Fruit fly (Drosophila melanogaster) whole organism, embryonic: ENCODE results near the gene Fife.

Source experiments
- Abd-B ChIP-seq: fragments of 200-800 bp; sonication (Bioruptor generic); optimal IDR thresholded peaks from 2 replicates; lab custom pipeline; 2018; ENCODE audit warnings: missing biosample characterization, mild to moderate bottlenecking, missing genetic modification characterization, moderate library complexity
- B-H1 ChIP-seq: fragments of 200-800 bp; sonication (Bioruptor generic); IDR thresholded peaks from 3 replicates; pipeline ENCODE4 v1.3.6; 2022; ENCODE audit warnings: missing biosample characterization, missing genetic modification characterization
- BEAF-32 ChIP-seq: fragments of 200-800 bp; sonication (Bioruptor generic); optimal IDR thresholded peaks from 3 replicates; lab custom pipeline; 2017; ENCODE audit warnings: missing biosample characterization, missing genetic modification characterization, mild to moderate bottlenecking, moderate library complexity, missing genetic modification reagents
- CG10321 ChIP-seq: fragments of 200-800 bp; sonication (Bioruptor generic); IDR thresholded peaks from 2 replicates; pipeline ENCODE4 v1.3.6; 2022; ENCODE audit warnings: missing biosample characterization, missing genetic modification characterization
- CG10959 ChIP-seq: fragments of 200-800 bp; sonication (Bioruptor generic); IDR thresholded peaks from 2 replicates; pipeline ENCODE4 v1.3.6; 2022; ENCODE audit warnings: missing biosample characterization, missing genetic modification characterization
- CG10979 ChIP-seq: fragments of 200-800 bp; sonication (Bioruptor generic); optimal IDR thresholded peaks from 2 replicates; lab custom pipeline; 2018; ENCODE audit warnings: missing biosample characterization, mild to moderate bottlenecking, missing genetic modification characterization, moderate library complexity
- CG11695 ChIP-seq: fragments of 200-800 bp; sonication (Bioruptor generic); IDR thresholded peaks from 3 replicates; pipeline ENCODE4 v1.3.6; 2022; ENCODE audit warnings: missing biosample characterization, missing genetic modification characterization
- CG12104 ChIP-seq: fragments of 200-800 bp; sonication (Bioruptor generic); optimal IDR thresholded peaks from 3 replicates; lab custom pipeline; 2016; ENCODE audit warnings: missing biosample characterization, missing genetic modification characterization
- CG14014 ChIP-seq: fragments of 200-800 bp; sonication (Bioruptor generic); IDR thresholded peaks from 2 replicates; pipeline ENCODE4 v1.3.6; 2022; ENCODE audit warnings: missing biosample characterization, missing genetic modification characterization
- CG14441 ChIP-seq: fragments of 200-800 bp; sonication (Bioruptor generic); IDR thresholded peaks from 2 replicates; pipeline ENCODE4 v1.3.6; 2022; ENCODE audit warnings: missing biosample characterization, missing genetic modification characterization
- CG17912 ChIP-seq: fragments of 200-800 bp; sonication (Bioruptor generic); optimal IDR thresholded peaks from 2 replicates; lab custom pipeline; 2018; ENCODE audit warnings: missing biosample characterization, mild to moderate bottlenecking, missing genetic modification characterization
- CG18764 ChIP-seq: fragments of 200-800 bp; sonication (Bioruptor generic); optimal IDR thresholded peaks from 3 replicates; lab custom pipeline; 2016; ENCODE audit warnings: missing biosample characterization, missing genetic modification characterization
- CG2199 ChIP-seq: fragments of 200-800 bp; sonication (Bioruptor generic); IDR thresholded peaks from 3 replicates; pipeline ENCODE4 v1.3.6; 2022; ENCODE audit warnings: missing biosample characterization, missing genetic modification characterization
- CG2712 ChIP-seq: fragments of 200-800 bp; optimal IDR thresholded peaks from 3 replicates; lab custom pipeline; 2019; ENCODE audit warnings: missing biosample characterization, mild to moderate bottlenecking, missing genetic modification characterization, moderate library complexity
- CG3163 ChIP-seq: fragments of 200-800 bp; sonication (Bioruptor generic); optimal IDR thresholded peaks from 3 replicates; lab custom pipeline; 2016; ENCODE audit warnings: missing biosample characterization, missing genetic modification characterization
- CG6765 ChIP-seq: fragments of 200-800 bp; sonication (Bioruptor generic); optimal IDR thresholded peaks from 3 replicates; lab custom pipeline; 2017; ENCODE audit warnings: missing biosample characterization, mild to moderate bottlenecking, missing genetic modification characterization
- CG6791 ChIP-seq: fragments of 200-800 bp; sonication (Bioruptor generic); IDR thresholded peaks from 3 replicates; pipeline ENCODE4 v1.3.6; 2022; ENCODE audit warnings: missing biosample characterization, missing genetic modification characterization; ENCODE audit not compliant: partially characterized antibody
- CG7928 ChIP-seq: fragments of 200-800 bp; sonication (Bioruptor generic); optimal IDR thresholded peaks from 2 replicates; lab custom pipeline; 2017; ENCODE audit warnings: missing biosample characterization, mild to moderate bottlenecking, missing genetic modification characterization
- CG8290 ChIP-seq, 3 experiments: fragments of 200-800 bp; sonication (Bioruptor generic); optimal IDR thresholded peaks; 2 replicates each; lab custom pipeline; 2016 to 2019; ENCODE audit warnings: missing biosample characterization in 3 of 3, missing genetic modification characterization in 3 of 3, mild to moderate bottlenecking in 2 of 3, moderate library complexity in 1 of 3
- CG8944 ChIP-seq: fragments of 200-800 bp; sonication (Bioruptor generic); optimal IDR thresholded peaks from 3 replicates; lab custom pipeline; 2016; ENCODE audit warnings: missing biosample characterization, missing genetic modification characterization
- CG9609 ChIP-seq: fragments of 200-800 bp; sonication (Bioruptor generic); optimal IDR thresholded peaks from 3 replicates; lab custom pipeline; 2016; ENCODE audit warnings: missing biosample characterization, missing genetic modification characterization
- Dad ChIP-seq: fragments of 200-800 bp; sonication (Bioruptor generic); optimal IDR thresholded peaks from 3 replicates; lab custom pipeline; 2016; ENCODE audit warnings: missing biosample characterization, missing genetic modification characterization
- Deaf1 ChIP-seq: fragments of 200-800 bp; optimal IDR thresholded peaks from 3 replicates; lab custom pipeline; 2019; ENCODE audit warnings: missing biosample characterization, mild to moderate bottlenecking, missing genetic modification characterization, moderate library complexity
- GATAe ChIP-seq: fragments of 200-800 bp; sonication (Bioruptor generic); conservative IDR thresholded peaks from 2 replicates; pipeline ENCODE4 v1.3.6; 2022; ENCODE audit warnings: missing biosample characterization, missing genetic modification characterization
- H15 ChIP-seq: fragments of 200-800 bp; sonication (Bioruptor generic); IDR thresholded peaks from 3 replicates; pipeline ENCODE4 v1.3.6; 2022; ENCODE audit warnings: missing biosample characterization, missing genetic modification characterization
- Hr3 ChIP-seq: fragments of 200-800 bp; sonication (Bioruptor generic); optimal IDR thresholded peaks from 3 replicates; lab custom pipeline; 2016; ENCODE audit warnings: missing biosample characterization, missing genetic modification characterization
- Hr78 ChIP-seq, 2 experiments: fragments of 200-800 bp in 1 of 2; fragments of >200 bp in 1 of 2; sonication (Bioruptor generic) in 1 of 2; optimal IDR thresholded peaks; 2 replicates each; lab custom pipeline; 2017 to 2019; ENCODE audit warnings: missing biosample characterization in 2 of 2, missing genetic modification characterization in 2 of 2, mild to moderate bottlenecking in 1 of 2, moderate library complexity in 1 of 2
- MTF-1 ChIP-seq: fragments of 200-800 bp; sonication (Bioruptor generic); optimal IDR thresholded peaks from 2 replicates; lab custom pipeline; 2018; ENCODE audit warnings: missing biosample characterization, mild to moderate bottlenecking, missing genetic modification characterization, borderline replicate concordance
- Mes4 ChIP-seq: fragments of 200-800 bp; sonication (Bioruptor generic); optimal IDR thresholded peaks from 2 replicates; lab custom pipeline; 2016; ENCODE audit warnings: missing biosample characterization, missing genetic modification characterization
- Nf-YA ChIP-seq: fragments of 200-800 bp; sonication (Bioruptor generic); IDR thresholded peaks from 2 replicates; pipeline ENCODE4 v1.3.6; 2022; ENCODE audit warnings: missing biosample characterization, missing genetic modification characterization
- Optix ChIP-seq: fragments of 200-800 bp; sonication (Bioruptor generic); IDR thresholded peaks from 3 replicates; pipeline ENCODE4 v1.3.6; 2022; ENCODE audit warnings: missing biosample characterization, missing genetic modification characterization
- Sox102F ChIP-seq: fragments of 200-800 bp; sonication (Bioruptor generic); optimal IDR thresholded peaks from 2 replicates; lab custom pipeline; 2018; ENCODE audit warnings: missing biosample characterization, mild to moderate bottlenecking, missing genetic modification characterization, moderate library complexity
- bbx ChIP-seq: fragments of 200-800 bp; sonication (Bioruptor generic); IDR thresholded peaks from 2 replicates; pipeline ENCODE4 v1.3.6; 2022; ENCODE audit warnings: missing biosample characterization, missing genetic modification characterization; ENCODE audit not compliant: partially characterized antibody
- bcd ChIP-seq: fragments of 200-800 bp; sonication (Bioruptor generic); optimal IDR thresholded peaks from 2 replicates; lab custom pipeline; 2017; ENCODE audit warnings: missing biosample characterization, mild to moderate bottlenecking, missing genetic modification characterization
- gce ChIP-seq: fragments of 200-800 bp; sonication (Bioruptor generic); IDR thresholded peaks from 3 replicates; pipeline ENCODE4 v1.3.6; 2022; ENCODE audit warnings: missing biosample characterization, missing genetic modification characterization
- gro ChIP-seq: fragments of 200-800 bp; sonication (Bioruptor generic); optimal IDR thresholded peaks from 2 replicates; lab custom pipeline; 2016; ENCODE audit warnings: missing biosample characterization, missing genetic modification characterization
- hbn ChIP-seq: fragments of 200-800 bp; sonication (Bioruptor generic); IDR thresholded peaks from 2 replicates; pipeline ENCODE4 v1.3.6; 2022; ENCODE audit warnings: missing biosample characterization, missing genetic modification characterization; ENCODE audit not compliant: partially characterized antibody
- hth ChIP-seq: fragments of >200 bp; optimal IDR thresholded peaks from 2 replicates; lab custom pipeline; 2017; ENCODE audit warnings: inconsistent platforms
- lmd ChIP-seq: fragments of 200-800 bp; sonication (Bioruptor generic); IDR thresholded peaks from 2 replicates; pipeline ENCODE4 v1.3.6; 2022; ENCODE audit warnings: missing biosample characterization, missing genetic modification characterization
- org-1 ChIP-seq: fragments of 200-800 bp; sonication (Bioruptor generic); optimal IDR thresholded peaks from 2 replicates; lab custom pipeline; 2017; ENCODE audit warnings: missing biosample characterization, missing genetic modification characterization
- otp ChIP-seq: fragments of 200-800 bp; sonication (Bioruptor generic); IDR thresholded peaks from 3 replicates; pipeline ENCODE4, ENCODE4 v1.3.6; 2022; ENCODE audit warnings: missing biosample characterization, missing genetic modification characterization
- p53 ChIP-seq: fragments of 200-800 bp; sonication (Bioruptor generic); optimal IDR thresholded peaks from 2 replicates; lab custom pipeline; 2016; ENCODE audit warnings: missing biosample characterization, missing genetic modification characterization
- prd ChIP-seq, 3 experiments: fragments of >200 bp in 2 of 3; fragments of 200-800 bp in 1 of 3; sonication (Bioruptor generic) in 1 of 3; optimal IDR thresholded peaks in 2 of 3; IDR thresholded peaks in 1 of 3; 2 replicates in 2 of 3; 3 replicates in 1 of 3; pipeline versions ENCODE4 v1.3.6 to Lab custom; 2017 to 2022; ENCODE audit warnings: missing biosample characterization in 1 of 3, missing genetic modification characterization in 1 of 3
- rib ChIP-seq: fragments of 200-800 bp; sonication (Bioruptor generic); IDR thresholded peaks from 2 replicates; pipeline ENCODE4 v1.3.6; 2022; ENCODE audit warnings: missing biosample characterization, missing genetic modification characterization
- sim ChIP-seq: fragments of 200-800 bp; sonication (Bioruptor generic); IDR thresholded peaks from 2 replicates; pipeline ENCODE4 v1.3.6; 2022; ENCODE audit warnings: missing biosample characterization, missing genetic modification characterization
- sima ChIP-seq: fragments of 200-800 bp; sonication (Bioruptor generic); optimal IDR thresholded peaks from 2 replicates; lab custom pipeline; 2016; ENCODE audit warnings: missing biosample characterization, missing genetic modification characterization
- stwl ChIP-seq: fragments of 200-800 bp; sonication (Bioruptor generic); optimal IDR thresholded peaks from 3 replicates; lab custom pipeline; 2018; ENCODE audit warnings: missing biosample characterization, mild to moderate bottlenecking, missing genetic modification characterization, moderate library complexity
- sug ChIP-seq: fragments of 200-800 bp; optimal IDR thresholded peaks from 2 replicates; lab custom pipeline; 2019; ENCODE audit warnings: missing biosample characterization, mild to moderate bottlenecking, missing genetic modification characterization, moderate library complexity
- tio ChIP-seq: fragments of 200-800 bp; sonication (Bioruptor generic); optimal IDR thresholded peaks from 2 replicates; lab custom pipeline; 2017; ENCODE audit warnings: missing biosample characterization, missing genetic modification characterization, inconsistent platforms
- unpg ChIP-seq: fragments of 200-800 bp; sonication (Bioruptor generic); optimal IDR thresholded peaks from 3 replicates; lab custom pipeline; 2018; ENCODE audit warnings: missing biosample characterization, mild to moderate bottlenecking, missing genetic modification characterization, moderate library complexity

Fife gene

dm6 chr3L:2745698-2746410 lies 34.4 kb upstream of the Fife start (continued):
- TF ChIP-seq bcd (GFP tag; lab: Kevin White, UChicago) (no peak), sim (GFP tag; lab: Robert Waterston, UW) (no peak), Optix (GFP tag; lab: Robert Waterston, UW) (no peak), Dad (no peak), gro (GFP tag; lab: Kevin White, UChicago) (no peak), hth (lab: Kevin White, UChicago) (no peak), CG14014 (no peak), hbn (GFP tag; lab: Robert Waterston, UW) (no peak), CG3163 (GFP tag; lab: Kevin White, UChicago) (no peak), Nf-YA (no peak), bbx (no peak), Sox102F (no peak), unpg (GFP tag; lab: Kevin White, UChicago) (no peak), Hr3 (GFP tag; lab: Kevin White, UChicago) (no peak), CG11695 (GFP tag; lab: Robert Waterston, UW) (no peak), CG18764 (GFP tag; lab: Kevin White, UChicago) (no peak), GATAe (GFP tag; lab: Robert Waterston, UW) (peak; percentile 33; the same call in 1 of the 2 replicates), gce (GFP tag; lab: Robert Waterston, UW) (no peak; the same call in 2 of the 3 replicates), stwl (tag; lab: Kevin White, UChicago) (no peak), MTF-1 (no peak), CG8290 (GFP tag; optimal IDR thresholded peaks at IDR 0.05; lab: Kevin White, UChicago) (no peak), CG8290 (tag; optimal IDR thresholded peaks at IDR 0.05; lab: Kevin White, UChicago) (no peak), prd (optimal IDR thresholded peaks at IDR 0.05; lab: Kevin White, UChicago) (no peak), prd (GFP tag; IDR thresholded peaks at IDR 0.05; lab: Robert Waterston, UW) (no peak), CG6765 (GFP tag; lab: Kevin White, UChicago) (no peak), CG2712 (tag; lab: Kevin White, UChicago) (no peak), tio (GFP tag; lab: Kevin White, UChicago) (no peak), CG8944 (GFP tag; lab: Kevin White, UChicago) (no peak), CG2199 (GFP tag; lab: Robert Waterston, UW) (peak; percentile 95), sug (peak; percentile 72), B-H1 (GFP tag; lab: Robert Waterston, UW) (no peak), CG9609 (no peak), org-1 (GFP tag; lab: Kevin White, UChicago) (no peak), CG17912 (GFP tag; lab: Kevin White, UChicago) (no peak), H15 (GFP tag; lab: Robert Waterston, UW) (no peak), Mes4 (no peak), BEAF-32 (GFP tag; lab: Kevin White, UChicago) (no peak), Deaf1 (peak; percentile 45), rib (no peak), Abd-B (no peak), CG10321 (peak; percentile 79), CG10979 (tag; lab: Kevin White, UChicago) (no peak), CG10959 (GFP tag; lab: Robert Waterston, UW) (no peak), CG14441 (GFP tag; lab: Robert Waterston, UW) (no peak), CG7928 (GFP tag; lab: Kevin White, UChicago) (no peak), p53 (GFP tag; lab: Kevin White, UChicago) (no peak), sima (GFP tag; lab: Kevin White, UChicago) (no peak), Hr78 (GFP tag; optimal IDR thresholded peaks at IDR 0.05; lab: Kevin White, UChicago) (no peak), CG12104 (GFP tag; lab: Kevin White, UChicago) (no peak), otp (GFP tag; lab: Robert Waterston, UW) (no peak), CG6791 (GFP tag; lab: Robert Waterston, UW) (no peak), lmd (no peak)
